Worm (Caenorhabditis elegans): ENCODE results near the gene tars-1.

tars-1 gene

DNA sequence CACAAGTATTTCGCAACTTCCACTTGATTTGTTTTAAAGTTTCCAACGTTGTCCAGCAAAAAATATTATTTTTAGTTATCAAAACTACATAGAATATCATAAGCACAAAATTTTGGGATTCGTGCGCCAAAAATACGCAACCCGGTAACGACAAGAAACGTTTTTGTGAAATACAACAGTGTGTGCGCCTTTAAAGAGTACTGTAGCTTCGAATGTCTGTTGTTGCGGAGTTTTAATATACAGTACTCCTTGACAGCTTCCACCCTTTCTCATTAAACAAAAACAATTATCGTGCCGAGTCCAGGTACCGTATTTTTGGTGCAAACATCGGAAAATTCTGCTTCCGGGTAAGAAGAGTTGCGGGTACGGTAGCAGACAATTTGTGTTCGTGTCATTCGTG is 15.2 kb downstream of the tars-1 start:
- TF ChIP-seq nhr-23 (tag; optimal IDR thresholded peaks at IDR 0.05) = no peak
- no peak for TF ChIP-seq tbx-2 (tag; optimal IDR thresholded peaks at IDR 0.05)
- no peak for TF ChIP-seq aly-2 (tag; optimal IDR thresholded peaks at IDR 0.05)
- TF ChIP-seq mdl-1 (tag; optimal IDR thresholded peaks at IDR 0.05) = no peak
- no peak for TF ChIP-seq elt-1 (tag; optimal IDR thresholded peaks at IDR 0.05)
- no peak for TF ChIP-seq lsy-12 (tag; optimal IDR thresholded peaks at IDR 0.05)
- TF ChIP-seq nhr-237 (tag; optimal IDR thresholded peaks at IDR 0.05) = no peak
- TF ChIP-seq fos-1 (tag; optimal IDR thresholded peaks at IDR 0.05) = no peak
- no peak for TF ChIP-seq ztf-4 (tag; optimal IDR thresholded peaks at IDR 0.05)
- no peak for TF ChIP-seq ama-1 (optimal IDR thresholded peaks at IDR 0.05)
- TF ChIP-seq nhr-67 (tag; optimal IDR thresholded peaks at IDR 0.05) = no peak
- TF ChIP-seq nhr-77 (tag; optimal IDR thresholded peaks at IDR 0.05) = no peak
- no peak for TF ChIP-seq unc-62 (GFP tag; optimal IDR thresholded peaks at IDR 0.05)
- TF ChIP-seq nfya-1 (tag; optimal IDR thresholded peaks at IDR 0.05; ENCODE audit: insufficient read depth) = no peak
- no peak for TF ChIP-seq nhr-76 (tag; optimal IDR thresholded peaks at IDR 0.05)
- no peak for TF ChIP-seq fkh-2 (tag; optimal IDR thresholded peaks at IDR 0.05)
- no peak for TF ChIP-seq jun-1 (tag; optimal IDR thresholded peaks at IDR 0.05)
- no peak for TF ChIP-seq nhr-12 (tag; optimal IDR thresholded peaks at IDR 0.05)
- TF ChIP-seq nhr-11 (tag; optimal IDR thresholded peaks at IDR 0.05) = no peak
- TF ChIP-seq nhr-43 (tag; optimal IDR thresholded peaks at IDR 0.05; ENCODE audit: poor library complexity, severe bottlenecking) = no peak

DNA sequence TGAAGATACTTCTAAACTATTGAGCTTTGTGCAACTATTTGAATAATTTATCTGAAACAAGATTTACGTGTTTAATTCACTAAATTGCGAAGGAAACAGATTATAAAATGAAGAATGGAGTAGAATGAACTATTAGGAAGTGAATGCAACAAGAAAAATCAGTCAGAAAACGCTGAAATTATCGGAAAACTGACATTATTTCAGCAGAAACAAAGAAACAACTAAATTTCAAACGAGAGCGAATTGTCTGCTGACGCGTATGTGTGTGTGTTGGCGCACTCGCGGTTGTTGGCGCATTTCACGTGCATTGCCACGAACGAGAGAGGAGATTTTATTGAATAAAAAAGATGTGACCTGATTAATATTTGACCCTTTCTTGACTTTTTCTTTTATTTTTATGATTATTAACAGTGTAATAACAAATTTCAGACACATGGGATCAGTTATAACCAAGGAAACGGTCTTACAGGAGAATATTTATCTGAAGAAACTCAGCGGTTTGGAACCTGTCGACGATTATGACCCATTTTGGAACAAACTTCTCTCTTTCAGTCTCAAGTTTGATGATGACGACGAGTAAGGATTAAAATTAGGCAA is 19.5 kb downstream of the tars-1 start, which contains the start of the genes trr-1 and C47D12.2:
trr-1 (minus strand) TSS at position 51 of the 597 bp plus-strand sequence.
C47D12.2 (plus strand) TSS at position 430 of the 597 bp plus-strand sequence.
- peak; percentile 23 for TF ChIP-seq pqm-1 (tag; optimal IDR thresholded peaks at IDR 0.05)
- TF ChIP-seq lin-15B (tag; optimal IDR thresholded peaks at IDR 0.05) = peak; percentile 81
- TF ChIP-seq skn-1 (tag; optimal IDR thresholded peaks at IDR 0.05) = peak; percentile 16
- no peak for TF ChIP-seq aly-2 (tag; optimal IDR thresholded peaks at IDR 0.05)
- no peak for TF ChIP-seq sea-2 (GFP tag; optimal IDR thresholded peaks at IDR 0.05)
- peak; percentile 78 for TF ChIP-seq nhr-25 (tag; optimal IDR thresholded peaks at IDR 0.05)
- TF ChIP-seq mml-1 (tag; optimal IDR thresholded peaks at IDR 0.05) = no peak
- peak; percentile 40 for TF ChIP-seq elt-2 (tag; optimal IDR thresholded peaks at IDR 0.05)
- no peak for TF ChIP-seq egl-27 (tag; optimal IDR thresholded peaks at IDR 0.05)
- TF ChIP-seq unc-39 (tag; optimal IDR thresholded peaks at IDR 0.05) = no peak
- peak; percentile 10 for TF ChIP-seq lsy-12 (tag; optimal IDR thresholded peaks at IDR 0.05)
- TF ChIP-seq nhr-43 (tag; optimal IDR thresholded peaks at IDR 0.05; ENCODE audit: poor library complexity, severe bottlenecking) = peak; percentile 48
- TF ChIP-seq nhr-23 (tag; optimal IDR thresholded peaks at IDR 0.05) = peak; percentile 79
- no peak for TF ChIP-seq mdl-1 (tag; optimal IDR thresholded peaks at IDR 0.05)
- TF ChIP-seq jun-1 (tag; optimal IDR thresholded peaks at IDR 0.05) = no peak
- TF ChIP-seq tbx-2 (tag; optimal IDR thresholded peaks at IDR 0.05) = no peak
- TF ChIP-seq ceh-82 (tag; optimal IDR thresholded peaks at IDR 0.05) = no peak
- no peak for TF ChIP-seq ceh-9 (tag; optimal IDR thresholded peaks at IDR 0.05)
- TF ChIP-seq lin-39 (tag; optimal IDR thresholded peaks at IDR 0.05) = peak; percentile 22
- TF ChIP-seq snpc-4 (tag; optimal IDR thresholded peaks at IDR 0.05) = no peak
- TF ChIP-seq R02D3.7 (tag; optimal IDR thresholded peaks at IDR 0.05) = peak; percentile 79

DNA sequence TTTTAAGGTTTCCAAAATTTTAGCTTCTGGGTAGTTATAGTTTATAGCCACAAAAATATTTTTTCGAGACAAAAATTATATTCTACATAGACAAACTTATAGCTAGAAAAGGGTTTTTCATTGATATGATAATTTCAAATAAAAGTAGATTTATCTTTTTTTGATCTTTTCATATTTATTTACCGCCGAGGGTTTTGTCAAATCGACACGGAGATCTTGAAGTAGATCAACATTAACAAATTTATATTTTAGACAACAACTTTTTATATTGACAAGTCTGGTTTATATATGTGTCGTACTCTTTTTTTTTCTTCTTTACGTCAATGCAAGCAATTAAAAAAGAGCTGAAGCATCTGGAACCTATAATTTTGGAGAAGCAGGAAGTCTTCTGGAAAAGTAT is 36.6 kb downstream of the tars-1 start:
- no peak for TF ChIP-seq elt-1 (tag; optimal IDR thresholded peaks at IDR 0.05)
- TF ChIP-seq nhr-43 (tag; optimal IDR thresholded peaks at IDR 0.05; ENCODE audit: poor library complexity, severe bottlenecking) = no peak
- no peak for TF ChIP-seq pha-4 (tag; optimal IDR thresholded peaks at IDR 0.05)
- no peak for TF ChIP-seq ztf-4 (tag; optimal IDR thresholded peaks at IDR 0.05)
- no peak for TF ChIP-seq nhr-23 (tag; optimal IDR thresholded peaks at IDR 0.05)

DNA sequence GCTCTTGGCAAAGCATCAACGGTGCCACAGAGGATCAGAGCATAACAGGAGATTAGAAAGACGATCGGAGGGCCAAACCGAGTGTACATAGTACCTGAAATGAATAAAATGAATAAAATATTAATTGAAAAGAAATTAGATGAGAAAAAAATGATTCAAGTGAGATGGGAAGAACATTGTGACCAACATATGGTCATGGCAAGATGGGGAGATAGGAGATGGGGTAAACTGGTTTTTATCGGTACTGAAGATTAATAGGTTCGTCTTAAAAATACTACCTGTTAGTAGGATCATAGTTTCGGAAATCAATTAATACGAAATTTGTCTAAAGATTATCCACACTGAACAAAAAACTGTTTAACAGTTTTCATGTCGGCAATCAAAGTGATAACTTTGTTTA is 38.4 kb downstream of the tars-1 start, which contains the start of gene nep-1:
nep-1 (minus strand) TSS at position 101 of the 400 bp plus-strand sequence.
- TF ChIP-seq nhr-67 (tag; optimal IDR thresholded peaks at IDR 0.05) = no peak
- TF ChIP-seq nhr-23 (tag; optimal IDR thresholded peaks at IDR 0.05) = peak; percentile 13

Data from whole organism, L3 larva.